Worm (Caenorhabditis elegans): ENCODE data around the gene srw-133.
A peak's percentile ranks its signal among the peaks of the same experiment; 100 is the strongest.

srw-133 gene

ce11 chrV:4151400-4151799 lies 36.9 kb upstream of the srw-133 start:
- no peak for TF ChIP-seq zag-1 (tag; optimal IDR thresholded peaks at IDR 0.05)

ce11 chrV:4144205-4144604 lies 29.7 kb upstream of the srw-133 start, which contains the start of gene Y45G5AL.1:
TSS of gene Y45G5AL.1 (plus strand) at chrV:4144505.
- TF ChIP-seq nhr-28 (tag; optimal IDR thresholded peaks at IDR 0.05) = no peak
- TF ChIP-seq nhr-77 (tag; optimal IDR thresholded peaks at IDR 0.05) = no peak
- TF ChIP-seq aly-2 (tag; optimal IDR thresholded peaks at IDR 0.05) = no peak
- TF ChIP-seq lin-13 (GFP tag; optimal IDR thresholded peaks at IDR 0.05) = no peak
- no peak for TF ChIP-seq aha-1 (tag; optimal IDR thresholded peaks at IDR 0.05)
- no peak for TF ChIP-seq ama-1 (optimal IDR thresholded peaks at IDR 0.05)
- TF ChIP-seq lin-15B (tag; optimal IDR thresholded peaks at IDR 0.05) = no peak
- no peak for TF ChIP-seq nhr-20 (tag; optimal IDR thresholded peaks at IDR 0.05)
- TF ChIP-seq unc-86 (tag; optimal IDR thresholded peaks at IDR 0.05) = no peak
- TF ChIP-seq nhr-76 (tag; optimal IDR thresholded peaks at IDR 0.05) = no peak
- TF ChIP-seq C34B4.2 (tag; optimal IDR thresholded peaks at IDR 0.05) = no peak

- TF ChIP-seq hpl-2 (GFP tag; optimal IDR thresholded peaks at IDR 0.05) = no peak
- peak; percentile 92 for TF ChIP-seq nhr-47 (tag; optimal IDR thresholded peaks at IDR 0.05)
- TF ChIP-seq grh-1 (GFP tag; IDR thresholded peaks at IDR 0.05) = peak; percentile 68
- peak; percentile 14 for TF ChIP-seq sox-4 (tag; optimal IDR thresholded peaks at IDR 0.05)
- TF ChIP-seq nhr-12 (tag; optimal IDR thresholded peaks at IDR 0.05) = no peak
- TF ChIP-seq Y116A8C.19 (tag; optimal IDR thresholded peaks at IDR 0.05; ENCODE audit: borderline replicate concordance) = no peak
- peak; percentile 89 for TF ChIP-seq xbp-1 (tag; optimal IDR thresholded peaks at IDR 0.05)
- TF ChIP-seq hlh-17 (GFP tag; optimal IDR thresholded peaks at IDR 0.05; ENCODE audit: borderline replicate concordance) = no peak
- peak; percentile 96 for TF ChIP-seq nhr-20 (tag; optimal IDR thresholded peaks at IDR 0.05)
- peak; percentile 61 for TF ChIP-seq mef-2 (tag; optimal IDR thresholded peaks at IDR 0.05)
- peak; percentile 92 for TF ChIP-seq swsn-7 (tag; optimal IDR thresholded peaks at IDR 0.05)
- TF ChIP-seq ces-1 (GFP tag; optimal IDR thresholded peaks at IDR 0.05) = no peak
- peak; percentile 80 for TF ChIP-seq lin-13 (GFP tag; optimal IDR thresholded peaks at IDR 0.05)
- TF ChIP-seq lin-15B (tag; optimal IDR thresholded peaks at IDR 0.05) = peak; percentile 23
- peak; percentile 26 for TF ChIP-seq jun-1 (tag; optimal IDR thresholded peaks at IDR 0.05)
- TF ChIP-seq elt-3 (tag; optimal IDR thresholded peaks at IDR 0.05) = peak in 2 of 6 experiments; percentile 74 to 94
- TF ChIP-seq nhr-85 (tag) = peak; percentile 91
- TF ChIP-seq unc-86 (tag; optimal IDR thresholded peaks at IDR 0.05) = peak; percentile 86
- peak; percentile 86 for TF ChIP-seq ceh-8 (GFP tag; optimal IDR thresholded peaks at IDR 0.05)
- TF ChIP-seq sup-37 (GFP tag; optimal IDR thresholded peaks at IDR 0.05) = peak; percentile 76
- peak; percentile 92 for TF ChIP-seq pag-3 (tag; optimal IDR thresholded peaks at IDR 0.05; ENCODE audit: borderline replicate concordance, insufficient read depth)
- TF ChIP-seq irx-1 (tag; optimal IDR thresholded peaks at IDR 0.05) = peak; percentile 86
- peak; percentile 86 for TF ChIP-seq fkh-8 (tag; optimal IDR thresholded peaks at IDR 0.05)
- TF ChIP-seq nhr-19 (GFP tag; conservative IDR thresholded peaks at IDR 0.05) = peak; percentile 90
- TF ChIP-seq blmp-1 (tag; optimal IDR thresholded peaks at IDR 0.05) = peak; percentile 70
- peak; percentile 28 for TF ChIP-seq nhr-237 (tag; optimal IDR thresholded peaks at IDR 0.05)
- peak; percentile 70 for TF ChIP-seq aha-1 (tag; optimal IDR thresholded peaks at IDR 0.05)
- TF ChIP-seq dsc-1 (tag; optimal IDR thresholded peaks at IDR 0.05) = peak; percentile 95
- TF ChIP-seq rnt-1 (tag; optimal IDR thresholded peaks at IDR 0.05) = peak; percentile 89
- TF ChIP-seq pax-3 (tag; optimal IDR thresholded peaks at IDR 0.05) = peak; percentile 74
- peak; percentile 90 for TF ChIP-seq nhr-90 (tag; optimal IDR thresholded peaks at IDR 0.05; ENCODE audit: poor library complexity)
- no peak for TF ChIP-seq tlp-1 (tag; optimal IDR thresholded peaks at IDR 0.05)
- peak; percentile 70 for TF ChIP-seq unc-130 (tag; optimal IDR thresholded peaks at IDR 0.05)
- TF ChIP-seq nhr-28 (tag; optimal IDR thresholded peaks at IDR 0.05) = no peak
- TF ChIP-seq vab-15 (tag; optimal IDR thresholded peaks at IDR 0.05) = peak; percentile 71
- no peak for TF ChIP-seq C34B4.2 (tag; optimal IDR thresholded peaks at IDR 0.05)
- TF ChIP-seq mab-9 (GFP tag; IDR thresholded peaks at IDR 0.05) = peak; percentile 71
- peak; percentile 81 to 86 for TF ChIP-seq lin-35 (GFP tag; optimal IDR thresholded peaks at IDR 0.05)
- TF ChIP-seq efl-3 (GFP tag; optimal IDR thresholded peaks at IDR 0.05) = no peak
- TF ChIP-seq C16A3.4 (tag; optimal IDR thresholded peaks at IDR 0.05) = peak; percentile 32
- no peak for TF ChIP-seq zag-1 (tag; optimal IDR thresholded peaks at IDR 0.05)
- no peak for TF ChIP-seq nhr-76 (tag; optimal IDR thresholded peaks at IDR 0.05)
- TF ChIP-seq fkh-10 (GFP tag; optimal IDR thresholded peaks at IDR 0.05) = peak; percentile 22
- TF ChIP-seq dpl-1 (GFP tag; optimal IDR thresholded peaks at IDR 0.05) = peak; percentile 71 to 83 (median 78)
Measured at ce11 chrV:4143034-4143433, 28.5 kb upstream of the srw-133 start.
